Worm (Caenorhabditis elegans) whole organism, early embryonic: Measurements from ENCODE around the gene F20E11.17.
"Not testable (repeated sequence)": the region's sequence is repeated elsewhere in the genome, so short reads cannot be mapped to it uniquely, and the experiment has no call there.

ENCODE experiments used
- aly-1 ChIP-seq: sonication (generic microtip); optimal IDR thresholded peaks from 2 replicates; lab custom pipeline; 2016; ENCODE audit warnings: missing genetic modification characterization, missing compliant biosample characterization
- ama-1 ChIP-seq: fragments of 150-350 bp; optimal IDR thresholded peaks from 2 replicates; lab custom pipeline; 2014
- ets-7 ChIP-seq: sonication (generic microtip); optimal IDR thresholded peaks from 2 replicates; lab custom pipeline; 2016; ENCODE audit warnings: missing genotype, missing genetic modification characterization, missing compliant biosample characterization
- flt-1 ChIP-seq: fragments of 200-800 bp; sonication (Bioruptor generic); IDR thresholded peaks from 2 replicates; pipeline ENCODE4 v1.3.6; 2022; ENCODE audit warnings: missing genetic modification characterization, missing compliant biosample characterization
- hmbx-1 ChIP-seq: sonication (generic microtip); optimal IDR thresholded peaks from 2 replicates; lab custom pipeline; 2016; ENCODE audit warnings: mild to moderate bottlenecking, missing genetic modification characterization, missing compliant biosample characterization
- hmg-4 ChIP-seq: fragments of 200-800 bp; sonication (Bioruptor generic); optimal IDR thresholded peaks from 2 replicates; lab custom pipeline; 2018; ENCODE audit warnings: mild to moderate bottlenecking, missing genetic modification characterization, missing compliant biosample characterization
- hnd-1 ChIP-seq: sonication (generic microtip); optimal IDR thresholded peaks from 2 replicates; lab custom pipeline; 2016; ENCODE audit warnings: missing genetic modification characterization, missing compliant biosample characterization
- pes-1 ChIP-seq: fragments of 200-800 bp; sonication (Bioruptor generic); IDR thresholded peaks from 2 replicates; pipeline ENCODE4 v1.3.6; 2022; ENCODE audit warnings: missing genetic modification reagents, missing genetic modification characterization, missing compliant biosample characterization
- scrt-1 ChIP-seq: fragments of 200-800 bp; sonication (Bioruptor generic); IDR thresholded peaks from 2 replicates; pipeline ENCODE4 v1.3.6; 2022; ENCODE audit warnings: missing genetic modification characterization, missing compliant biosample characterization
- tra-4 ChIP-seq: sonication (generic microtip); optimal IDR thresholded peaks from 2 replicates; lab custom pipeline; 2017; ENCODE audit warnings: missing genetic modification characterization, missing compliant biosample characterization

- not testable (repeated sequence) for TF ChIP-seq flt-1 (GFP tag; lab: Robert Waterston, UW); ets-7 (tag; lab: Kevin White, UChicago); hnd-1 (tag; lab: Kevin White, UChicago); scrt-1 (GFP tag; lab: Robert Waterston, UW); ama-1 (lab: Kevin White, UChicago); aly-1; hmbx-1 (tag; lab: Kevin White, UChicago); tra-4; hmg-4 (GFP tag; lab: Kevin White, UChicago); pes-1 (GFP tag; lab: Robert Waterston, UW)
These were observed 4.8 kb downstream of the F20E11.17 start, which contains the start of gene F20E11.7 for ce11 chrV:17464278-17464677.
